Fruit fly (Drosophila melanogaster): ENCODE data around the gene ND-15.

ND-15 gene

DNA sequence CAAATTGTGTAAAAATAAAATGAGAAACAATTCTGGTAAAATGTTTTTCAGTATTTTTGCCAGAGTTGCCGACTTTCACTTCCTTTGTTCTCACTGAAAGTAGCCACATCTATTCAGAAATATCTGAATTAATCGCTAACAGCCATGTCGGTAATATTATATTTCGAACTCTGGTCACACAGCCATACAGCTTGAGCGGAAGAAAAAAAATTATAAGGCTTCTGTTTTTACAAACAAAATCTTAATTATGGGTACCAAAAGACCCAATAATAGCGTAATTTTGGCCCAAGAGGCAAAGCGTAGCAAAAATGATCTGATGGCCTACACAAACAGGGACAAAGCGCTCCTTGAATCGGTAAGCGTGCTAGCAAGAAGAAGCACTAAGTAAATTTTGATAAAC lies 41.5 kb downstream of the ND-15 start, which contains the start of gene CG3436 (continued):
- no peak for TF ChIP-seq NfI (GFP tag; optimal IDR thresholded peaks at IDR 0.05)
- peak; percentile 8 for TF ChIP-seq CG15601 (tag; optimal IDR thresholded peaks at IDR 0.05)
- TF ChIP-seq chif (GFP tag; optimal IDR thresholded peaks at IDR 0.05) = no peak
- no peak for TF ChIP-seq Vsx1 (GFP tag; optimal IDR thresholded peaks at IDR 0.05)
- TF ChIP-seq Ets65A (GFP tag) = peak; percentile 91
- TF ChIP-seq CG7556 (GFP tag; optimal IDR thresholded peaks at IDR 0.05) = no peak
- TF ChIP-seq CG6791 (GFP tag; IDR thresholded peaks at IDR 0.05; ENCODE audit: partially characterized antibody) = no peak

DNA sequence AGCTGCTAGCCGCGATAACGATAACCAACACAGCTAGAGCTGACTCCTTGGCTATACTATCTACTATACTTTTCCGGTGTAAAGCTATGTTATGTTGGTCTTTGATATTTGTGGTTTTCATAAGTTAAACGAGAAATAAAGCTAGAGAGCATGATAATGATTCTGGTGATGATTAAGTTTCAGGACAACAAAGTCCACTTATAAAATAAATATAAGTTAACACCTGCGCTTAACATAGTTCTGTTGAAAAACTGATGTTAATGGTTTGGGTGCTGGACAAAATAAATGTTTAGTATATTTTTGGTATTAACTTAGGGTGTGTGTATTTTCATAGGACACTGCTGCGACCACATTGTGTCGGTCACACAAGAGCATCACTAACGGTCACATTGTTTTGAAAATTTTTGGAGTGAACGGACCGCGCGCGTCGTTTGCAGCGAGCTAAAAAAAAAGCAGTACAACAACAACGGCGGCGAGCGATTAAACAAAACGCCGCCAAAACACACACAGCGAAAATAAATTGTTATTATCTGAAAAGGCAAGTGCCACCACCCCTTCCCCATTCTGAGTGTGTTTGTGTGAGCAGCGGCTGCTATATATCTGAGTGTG lies 44.2 kb downstream of the ND-15 start, which contains the start of the genes CG33635 and spen:
TSS of gene CG33635 (minus strand) at position 16 of the 609 bp plus-strand sequence.
TSS of gene spen (plus strand) at position 384 of the 609 bp plus-strand sequence.
- TF ChIP-seq zf30C (GFP tag; optimal IDR thresholded peaks at IDR 0.05) = peak; percentile 24
- TF ChIP-seq Usf (GFP tag; optimal IDR thresholded peaks at IDR 0.05) = no peak
- TF ChIP-seq corto (GFP tag; optimal IDR thresholded peaks at IDR 0.05) = peak; percentile 49
- peak; percentile 16 for TF ChIP-seq dmrt11E (tag; optimal IDR thresholded peaks at IDR 0.05)
- TF ChIP-seq MBD-R2 (GFP tag; IDR thresholded peaks at IDR 0.05) = no peak
- peak; percentile 30 for TF ChIP-seq Side (GFP tag; optimal IDR thresholded peaks at IDR 0.05)
- peak; percentile 11 for TF ChIP-seq NfI (GFP tag; optimal IDR thresholded peaks at IDR 0.05)
- TF ChIP-seq Hr51 (GFP tag; optimal IDR thresholded peaks at IDR 0.05) = peak in 1 of 2 experiments; percentile 23
- peak; percentile 75 for TF ChIP-seq CG14710 (tag; optimal IDR thresholded peaks at IDR 0.05)
- no peak for TF ChIP-seq ssp (GFP tag; IDR thresholded peaks at IDR 0.05)
- TF ChIP-seq CG18599 (GFP tag; optimal IDR thresholded peaks at IDR 0.05) = peak; percentile 48
- peak; percentile 5 for TF ChIP-seq CG12744 (GFP tag; optimal IDR thresholded peaks at IDR 0.05)
- peak; percentile 59 for TF ChIP-seq pros (GFP tag; optimal IDR thresholded peaks at IDR 0.05)
- TF ChIP-seq Sry-β (GFP tag; optimal IDR thresholded peaks at IDR 0.05) = peak; percentile 94
- peak; percentile 80 for TF ChIP-seq sens (GFP tag)
- TF ChIP-seq ftz-f1 (GFP tag; optimal IDR thresholded peaks at IDR 0.05) = peak; percentile 42
- TF ChIP-seq CG2202 (tag; optimal IDR thresholded peaks at IDR 0.05) = peak; percentile 29
- no peak for TF ChIP-seq fd3F (GFP tag; optimal IDR thresholded peaks at IDR 0.05)
- TF ChIP-seq caup (GFP tag; optimal IDR thresholded peaks at IDR 0.05; ENCODE audit: severe bottlenecking) = peak; percentile 49
- peak; percentile 92 for TF ChIP-seq ash1 (GFP tag; optimal IDR thresholded peaks at IDR 0.05)
- peak; percentile 66 for TF ChIP-seq run (tag; optimal IDR thresholded peaks at IDR 0.05)
- no peak for TF ChIP-seq CG12942 (GFP tag; optimal IDR thresholded peaks at IDR 0.05)
- TF ChIP-seq croc (GFP tag; conservative IDR thresholded peaks at IDR 0.05) = no peak
- TF ChIP-seq Spps (tag; optimal IDR thresholded peaks at IDR 0.05) = peak; percentile 35
- TF ChIP-seq al (GFP tag; IDR thresholded peaks at IDR 0.05) = no peak
- TF ChIP-seq Stat92E (GFP tag; optimal IDR thresholded peaks at IDR 0.05) = peak in 1 of 3 experiments; percentile 37
- TF ChIP-seq Gsc (GFP tag; IDR thresholded peaks at IDR 0.05) = no peak
- no peak for TF ChIP-seq CG32767 (GFP tag; IDR thresholded peaks at IDR 0.05)
- peak; percentile 40 for TF ChIP-seq Asciz (GFP tag; optimal IDR thresholded peaks at IDR 0.05)
- TF ChIP-seq CG3163 (GFP tag; optimal IDR thresholded peaks at IDR 0.05) = peak; percentile 39
- TF ChIP-seq Dp (GFP tag; optimal IDR thresholded peaks at IDR 0.05) = peak; percentile 38
- peak; percentile 59 for TF ChIP-seq CG15601 (tag; optimal IDR thresholded peaks at IDR 0.05)
- peak; percentile 30 for TF ChIP-seq CG13775 (GFP tag; optimal IDR thresholded peaks at IDR 0.05)
- peak; percentile 76 for TF ChIP-seq CG15514 (GFP tag; optimal IDR thresholded peaks at IDR 0.05)
- peak; percentile 74 for TF ChIP-seq CG7271 (tag; optimal IDR thresholded peaks at IDR 0.05)
- no peak for TF ChIP-seq CG5245 (GFP tag; optimal IDR thresholded peaks at IDR 0.05)
- TF ChIP-seq oc (tag; optimal IDR thresholded peaks at IDR 0.05) = peak; percentile 43
- TF ChIP-seq CG15269 (tag; optimal IDR thresholded peaks at IDR 0.05) = peak; percentile 30
- peak; percentile 83 for TF ChIP-seq CG12659 (GFP tag; optimal IDR thresholded peaks at IDR 0.05)
- no peak for TF ChIP-seq CG8359 (GFP tag; optimal IDR thresholded peaks at IDR 0.05; ENCODE audit: borderline replicate concordance)
- peak; percentile 97 for TF ChIP-seq pzg (GFP tag; optimal IDR thresholded peaks at IDR 0.05)
